Worm (Caenorhabditis elegans): ENCODE results near the gene ttll-15.

ce11 chrV:10342904-10343303, 15.4 kb upstream of the ttll-15 start, which contains the start of gene K07C5.3:
- TF ChIP-seq ztf-4 (tag; optimal IDR thresholded peaks at IDR 0.05): no peak
- no peak for TF ChIP-seq nhr-76 (tag; optimal IDR thresholded peaks at IDR 0.05)
- TF ChIP-seq nhr-77 (tag; optimal IDR thresholded peaks at IDR 0.05): no peak
- TF ChIP-seq nhr-237 (tag; optimal IDR thresholded peaks at IDR 0.05): no peak
- TF ChIP-seq nfya-1 (tag; optimal IDR thresholded peaks at IDR 0.05; ENCODE audit: insufficient read depth): no peak
- no peak for TF ChIP-seq ceh-82 (tag; optimal IDR thresholded peaks at IDR 0.05)
- TF ChIP-seq fkh-10 (GFP tag; optimal IDR thresholded peaks at IDR 0.05): no peak
- TF ChIP-seq elt-1 (tag; optimal IDR thresholded peaks at IDR 0.05): no peak
- no peak for TF ChIP-seq unc-39 (tag; optimal IDR thresholded peaks at IDR 0.05)
- no peak for TF ChIP-seq daf-12 (tag; optimal IDR thresholded peaks at IDR 0.05)
- TF ChIP-seq elt-2 (tag; optimal IDR thresholded peaks at IDR 0.05): no peak

Data from whole organism, L3 larva.